Fruit fly (Drosophila melanogaster): ENCODE results near the gene cav.
A peak's percentile ranks its signal among the peaks of the same experiment; 100 is the strongest.

Gene cav

DNA sequence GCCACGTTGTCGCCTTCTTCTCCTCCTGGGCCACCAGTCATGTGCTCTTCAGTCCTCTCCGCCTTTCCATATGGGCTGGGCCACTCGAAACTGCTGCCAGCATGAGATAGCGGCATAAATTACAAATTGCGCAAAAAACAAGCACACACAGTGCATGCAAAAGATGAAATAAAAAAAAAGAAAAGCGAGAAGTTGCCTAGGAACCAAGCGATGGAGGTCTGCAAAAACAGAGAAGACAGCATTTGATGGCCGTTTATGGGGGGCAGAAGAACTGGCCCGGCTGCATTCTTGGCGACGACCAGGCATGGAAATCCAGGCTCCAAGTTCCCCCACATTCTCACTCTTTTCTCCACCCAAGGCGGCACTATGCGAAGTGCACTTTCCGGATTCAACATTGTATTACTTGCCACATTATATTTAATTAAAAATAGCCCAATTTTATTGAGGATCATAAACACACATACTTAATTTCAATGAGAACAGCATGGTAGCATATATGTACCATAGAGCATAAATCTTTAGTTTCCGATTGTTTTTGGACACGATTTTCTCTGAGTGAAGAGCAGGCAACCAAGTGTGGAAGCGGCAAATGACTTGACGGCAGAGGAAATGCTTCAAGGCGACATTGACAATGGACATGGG is 40.6 kb downstream of the cav start:
- TF ChIP-seq Ets98B (GFP tag; IDR thresholded peaks at IDR 0.05): peak; percentile 19; the same call in 1 of the 2 replicates
- TF ChIP-seq Pif1A (GFP tag; optimal IDR thresholded peaks at IDR 0.05): peak; percentile 69
- TF ChIP-seq EcR (GFP tag; optimal IDR thresholded peaks at IDR 0.05): peak; percentile 7
- peak; percentile 44 for TF ChIP-seq D1 (tag; optimal IDR thresholded peaks at IDR 0.05)
- no peak for TF ChIP-seq rn (GFP tag; IDR thresholded peaks at IDR 0.05)
- TF ChIP-seq CG8301 (tag; optimal IDR thresholded peaks at IDR 0.05): peak; percentile 79
- TF ChIP-seq CG4496 (GFP tag; IDR thresholded peaks at IDR 0.05): peak; percentile 18; the same call in 2 of the 3 replicates
- 0 out of 3 replicates have a peak, but pooled peaks have one; percentile 32 for TF ChIP-seq fd96Ca (GFP tag; IDR thresholded peaks at IDR 0.05)
- TF ChIP-seq CG15710 (tag; optimal IDR thresholded peaks at IDR 0.05): peak; percentile 54
- peak; percentile 76 for TF ChIP-seq Pif1B (GFP tag; optimal IDR thresholded peaks at IDR 0.05)
- TF ChIP-seq CG9948 (tag; optimal IDR thresholded peaks at IDR 0.05): peak; percentile 75
- TF ChIP-seq CG14655 (GFP tag; optimal IDR thresholded peaks at IDR 0.05): peak; percentile 87
- TF ChIP-seq gl (tag; optimal IDR thresholded peaks at IDR 0.05): peak; percentile 9
- TF ChIP-seq CG10348 (GFP tag; IDR thresholded peaks at IDR 0.05): no peak
- peak; percentile 73 for TF ChIP-seq CG17806 (tag; optimal IDR thresholded peaks at IDR 0.05)
- TF ChIP-seq CG34367 (tag; optimal IDR thresholded peaks at IDR 0.05): peak; percentile 45
- TF ChIP-seq CG13204 (GFP tag; optimal IDR thresholded peaks at IDR 0.05): peak; percentile 45
- TF ChIP-seq Snoo (tag; optimal IDR thresholded peaks at IDR 0.05): no peak
- no peak for TF ChIP-seq CG32121 (GFP tag; IDR thresholded peaks at IDR 0.05)
- TF ChIP-seq CG8159 (tag; optimal IDR thresholded peaks at IDR 0.05): peak; percentile 59
- no peak for TF ChIP-seq CG12605 (GFP tag; IDR thresholded peaks at IDR 0.05)

DNA sequence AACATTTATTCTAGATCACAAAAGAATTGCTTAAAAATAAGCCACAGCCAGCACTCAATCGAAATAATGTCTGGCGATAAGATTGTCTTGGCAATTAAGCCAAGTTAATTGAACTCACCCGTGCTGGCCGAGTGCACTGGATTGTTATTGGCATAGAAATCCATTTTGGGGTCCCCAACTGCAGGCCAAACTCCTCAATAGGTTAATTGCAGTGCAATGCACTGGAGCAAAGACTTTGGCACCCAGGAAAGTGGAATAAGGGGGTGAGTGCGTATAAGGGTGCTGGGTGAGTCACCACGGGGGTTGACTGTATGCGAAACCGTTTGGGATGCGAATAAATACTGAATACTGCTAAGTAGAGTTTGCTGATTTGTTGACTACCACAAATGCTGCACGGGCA is 42.0 kb downstream of the cav start:
- no peak for TF ChIP-seq CG15710 (tag; optimal IDR thresholded peaks at IDR 0.05)
- TF ChIP-seq CG17806 (tag; optimal IDR thresholded peaks at IDR 0.05): no peak
- no peak for TF ChIP-seq CG14655 (GFP tag; optimal IDR thresholded peaks at IDR 0.05)
- no peak for TF ChIP-seq CG10348 (GFP tag; IDR thresholded peaks at IDR 0.05)
- no peak for TF ChIP-seq fd96Ca (GFP tag; IDR thresholded peaks at IDR 0.05)
- no peak for TF ChIP-seq D1 (tag; optimal IDR thresholded peaks at IDR 0.05)
- TF ChIP-seq CG9948 (tag; optimal IDR thresholded peaks at IDR 0.05): no peak
- TF ChIP-seq CG8159 (tag; optimal IDR thresholded peaks at IDR 0.05): no peak
- no peak for TF ChIP-seq Pif1B (GFP tag; optimal IDR thresholded peaks at IDR 0.05)
- no peak for TF ChIP-seq EcR (GFP tag; optimal IDR thresholded peaks at IDR 0.05)
- TF ChIP-seq CG34367 (tag; optimal IDR thresholded peaks at IDR 0.05): no peak
- no peak for TF ChIP-seq Pif1A (GFP tag; optimal IDR thresholded peaks at IDR 0.05)
- TF ChIP-seq CG13204 (GFP tag; optimal IDR thresholded peaks at IDR 0.05): no peak
- TF ChIP-seq CG8301 (tag; optimal IDR thresholded peaks at IDR 0.05): no peak
- TF ChIP-seq Ets98B (GFP tag; IDR thresholded peaks at IDR 0.05): no peak
- TF ChIP-seq CG12605 (GFP tag; IDR thresholded peaks at IDR 0.05): no peak

DNA sequence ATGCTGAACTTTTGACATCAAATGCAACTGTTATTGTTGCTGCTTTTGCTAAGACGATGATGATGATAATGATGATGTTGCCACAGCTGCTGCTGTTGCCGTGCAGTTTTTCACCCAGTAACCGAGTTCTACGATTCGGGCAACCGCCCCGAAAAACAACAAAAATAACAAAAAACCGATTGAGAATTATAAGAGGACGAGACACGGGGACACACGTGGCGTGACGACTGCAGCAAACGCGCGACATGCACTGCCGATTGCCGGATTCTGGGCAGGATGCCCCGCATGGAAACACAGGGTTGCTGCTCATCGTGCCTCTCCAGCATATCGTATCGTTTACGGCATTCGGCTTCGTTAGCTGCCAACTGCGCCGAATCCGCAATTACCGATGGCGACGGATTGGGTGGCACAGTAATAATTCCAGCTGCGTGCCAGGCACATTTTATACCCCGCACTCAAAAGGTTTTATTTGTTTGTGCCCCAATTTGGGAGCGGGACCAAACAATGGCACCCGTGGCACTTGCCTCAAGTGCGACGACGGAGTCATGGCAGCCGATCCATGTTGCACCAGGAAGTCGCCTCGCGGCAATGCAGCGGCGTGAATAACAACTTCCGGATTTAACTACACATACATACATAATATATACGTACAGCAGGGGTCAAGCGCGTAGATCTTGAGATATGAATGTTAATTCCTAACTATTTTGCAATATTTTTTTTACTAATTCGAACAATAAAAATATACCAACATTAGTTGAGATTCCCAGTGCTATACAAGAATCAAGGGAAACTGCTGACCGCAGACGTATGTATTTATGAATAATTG is 42.9 kb downstream of the cav start:
- no peak for TF ChIP-seq CG17806 (tag; optimal IDR thresholded peaks at IDR 0.05)
- peak; percentile 13; the same call in 1 of the 3 replicates for TF ChIP-seq fd96Ca (GFP tag; IDR thresholded peaks at IDR 0.05)
- TF ChIP-seq CG4496 (GFP tag; IDR thresholded peaks at IDR 0.05): 0 out of 3 replicates have a peak, but pooled peaks have one; percentile 6
- peak; percentile 49 for TF ChIP-seq Pif1A (GFP tag; optimal IDR thresholded peaks at IDR 0.05)
- 0 out of 2 replicates have a peak, but pooled peaks have one; percentile 5 for TF ChIP-seq Ets98B (GFP tag; IDR thresholded peaks at IDR 0.05)
- no peak for TF ChIP-seq CG10348 (GFP tag; IDR thresholded peaks at IDR 0.05)
- no peak for TF ChIP-seq CG12605 (GFP tag; IDR thresholded peaks at IDR 0.05)
- no peak for TF ChIP-seq EcR (GFP tag; optimal IDR thresholded peaks at IDR 0.05)
- peak; percentile 20 for TF ChIP-seq CG8301 (tag; optimal IDR thresholded peaks at IDR 0.05)
- peak; percentile 30 for TF ChIP-seq CG14655 (GFP tag; optimal IDR thresholded peaks at IDR 0.05)
- no peak for TF ChIP-seq CG34367 (tag; optimal IDR thresholded peaks at IDR 0.05)
- TF ChIP-seq D1 (tag; optimal IDR thresholded peaks at IDR 0.05): no peak
- no peak for TF ChIP-seq CG15710 (tag; optimal IDR thresholded peaks at IDR 0.05)
- no peak for TF ChIP-seq CG13204 (GFP tag; optimal IDR thresholded peaks at IDR 0.05)
- TF ChIP-seq CG9948 (tag; optimal IDR thresholded peaks at IDR 0.05): peak; percentile 17
- no peak for TF ChIP-seq gl (tag; optimal IDR thresholded peaks at IDR 0.05)
- TF ChIP-seq CG32121 (GFP tag; IDR thresholded peaks at IDR 0.05): no peak
- peak; percentile 46 for TF ChIP-seq CG8159 (tag; optimal IDR thresholded peaks at IDR 0.05)
- TF ChIP-seq rn (GFP tag; IDR thresholded peaks at IDR 0.05): no peak
- no peak for TF ChIP-seq Snoo (tag; optimal IDR thresholded peaks at IDR 0.05)
- no peak for TF ChIP-seq Pif1B (GFP tag; optimal IDR thresholded peaks at IDR 0.05)

DNA sequence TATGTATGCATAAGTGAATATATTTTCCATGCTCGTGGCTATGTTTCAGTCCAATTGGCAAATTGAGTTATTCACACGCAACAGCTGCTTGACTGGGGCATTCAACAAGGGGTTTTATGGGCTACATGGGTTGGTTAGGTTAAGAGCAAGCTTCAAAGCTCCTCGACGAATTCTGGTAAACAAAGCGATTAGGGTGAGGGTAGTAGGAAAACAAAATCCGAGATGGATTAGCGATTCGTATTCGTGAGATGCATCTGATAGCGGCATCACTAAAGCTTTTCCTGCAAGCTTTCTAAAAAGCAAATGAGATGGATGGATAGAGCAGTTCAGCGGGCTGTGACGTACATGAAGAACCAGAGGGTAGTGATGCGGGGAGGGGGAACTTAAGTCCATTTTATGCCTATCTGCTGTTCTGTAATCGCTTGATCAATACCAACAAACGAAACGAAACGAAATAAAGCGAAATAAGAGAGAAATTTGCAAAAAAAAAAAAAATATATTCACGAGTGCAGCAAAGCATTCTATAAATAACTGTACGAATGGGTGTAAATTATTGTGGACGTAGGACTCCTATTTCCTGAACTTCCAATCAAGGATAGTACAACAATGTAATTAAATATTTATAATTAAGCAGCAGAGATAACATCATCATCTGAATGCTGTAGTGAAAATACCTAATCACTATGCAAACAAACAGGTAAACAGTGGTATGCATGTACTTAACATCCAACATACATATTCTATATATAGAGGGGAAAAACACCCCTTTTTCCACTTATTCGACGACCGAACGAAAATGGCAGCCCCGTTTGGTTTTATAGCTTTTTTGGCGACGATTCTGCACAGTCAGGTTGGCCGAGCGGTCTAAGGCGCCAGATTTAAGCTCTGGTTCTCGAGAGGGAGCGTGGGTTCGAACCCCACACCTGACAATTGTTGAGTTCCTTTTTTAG is 43.8 kb downstream of the cav start:
- no peak for TF ChIP-seq D1 (tag; optimal IDR thresholded peaks at IDR 0.05)
- peak; percentile 3 for TF ChIP-seq Pif1B (GFP tag; optimal IDR thresholded peaks at IDR 0.05)
- TF ChIP-seq CG12605 (GFP tag; IDR thresholded peaks at IDR 0.05): no peak
- TF ChIP-seq CG32121 (GFP tag; IDR thresholded peaks at IDR 0.05): 0 out of 2 replicates have a peak, but pooled peaks have one; percentile 8

All from whole organism, pupa.